In genomic region chr3L:129311-129816, dm6 we compare ENCODE assay signal across 1 fruit fly cellular context.
TF ChIP-seq lines count a peak whose summit lies in the region.

Pdk1 (plus strand) TSS chr3L:129450.

TF ChIP-seq in whole organism, embryonic, 481 proteins besides CTCF, POLR2A, EP300 and RAD21 (continued from another document):
- peak; percentile 50 for TF ChIP-seq HLHmδ (GFP tag; optimal IDR thresholded peaks at IDR 0.05; lab: Kevin White, UChicago)
TF ChIP-seq in whole organism, embryonic: peak in this region for 152.
